Worm (Caenorhabditis elegans) whole organism, young adult: ENCODE data around the gene H39E20.1.

Source experiments
- athp-1 ChIP-seq: sonication (generic microtip); optimal IDR thresholded peaks from 2 replicates; lab custom pipeline; 2017; ENCODE audit warnings: mild to moderate bottlenecking, missing genetic modification characterization, missing compliant biosample characterization
- efl-1 ChIP-seq: fragments of 150-350 bp; optimal IDR thresholded peaks from 2 replicates; lab custom pipeline; 2014; ENCODE audit warnings: missing biosample characterization, missing genetic modification reagents, missing genetic modification characterization
- hmg-1.2 ChIP-seq: fragments of 200-800 bp; sonication (Bioruptor generic); IDR thresholded peaks from 2 replicates; pipeline ENCODE4 v1.3.6; 2022; ENCODE audit warnings: missing genetic modification reagents, missing genetic modification characterization, missing compliant biosample characterization
- nhr-179 ChIP-seq: sonication (generic microtip); optimal IDR thresholded peaks from 2 replicates; lab custom pipeline; 2016; ENCODE audit warnings: mild to moderate bottlenecking, missing genetic modification characterization, missing compliant biosample characterization
- pha-4 ChIP-seq: fragments of 150-350 bp; sonication (generic microtip); optimal IDR thresholded peaks from 2 replicates; lab custom pipeline; 2014; ENCODE audit warnings: missing biosample characterization, missing genetic modification reagents, missing genetic modification characterization
- snpc-1.1 ChIP-seq: sonication (generic microtip); optimal IDR thresholded peaks from 2 replicates; lab custom pipeline; 2017; ENCODE audit warnings: missing genetic modification characterization, mild to moderate bottlenecking, missing compliant biosample characterization, antibody characterized with exemption, moderate library complexity, missing genotype, missing genetic modification reagents; ENCODE audit not compliant: insufficient read depth
- tlf-1 ChIP-seq: fragments of 200-800 bp; sonication (Bioruptor generic); optimal IDR thresholded peaks from 2 replicates; lab custom pipeline; 2018; ENCODE audit warnings: mild to moderate bottlenecking, missing genetic modification characterization, missing compliant biosample characterization

- TF ChIP-seq tlf-1 = no peak
- no peak for TF ChIP-seq pha-4 (tag; lab: Kevin White, UChicago)
- no peak for TF ChIP-seq efl-1 (GFP tag; lab: Kevin White, UChicago)
- TF ChIP-seq snpc-1.1 (tag; lab: Kevin White, UChicago) = no peak
- no peak for TF ChIP-seq nhr-179 (tag; lab: Kevin White, UChicago)
- TF ChIP-seq hmg-1.2 (GFP tag; lab: Robert Waterston, UW) = no peak
- TF ChIP-seq athp-1 (tag; lab: Kevin White, UChicago) = no peak
These were observed 19.4 kb upstream of the H39E20.1 start, which contains the start of the genes F19G12.4 and F19G12.8 for ce11 chrX:1416776-1417354.
